Fruit fly (Drosophila melanogaster): ENCODE results near the gene BG642163.

DNA sequence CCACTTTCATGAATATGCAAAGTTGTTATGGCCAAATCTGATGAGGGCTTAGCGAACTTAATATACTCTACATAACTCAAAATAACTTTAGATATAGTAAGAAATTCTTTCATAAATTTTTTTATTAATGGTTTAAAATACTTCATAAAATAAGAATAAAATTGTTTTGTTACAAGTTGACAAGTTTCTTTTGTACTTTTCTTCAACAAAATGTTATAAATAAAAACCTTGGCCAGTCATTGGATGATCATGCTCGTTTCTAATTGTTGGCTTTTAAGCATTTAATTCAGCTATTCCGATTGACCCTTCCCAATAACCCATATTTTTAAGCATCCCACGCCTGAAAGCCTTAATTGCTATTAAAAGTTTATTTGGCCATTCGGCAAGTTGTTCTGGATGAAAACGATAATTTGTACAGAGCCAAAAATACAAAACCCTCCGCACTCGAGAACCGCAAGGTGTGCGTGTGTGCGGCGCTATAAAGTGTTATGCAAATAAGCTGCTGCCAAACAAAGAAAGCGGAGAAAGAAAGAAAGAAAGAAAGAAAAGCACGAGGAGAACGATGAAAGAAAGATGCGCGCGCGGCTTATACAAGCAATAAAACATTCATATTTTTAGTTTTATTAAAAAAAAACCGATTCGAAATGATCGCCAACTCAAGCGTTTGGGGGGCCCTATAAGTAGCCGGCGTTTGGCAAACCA is 9.8 kb downstream of the BG642163 start, which contains the start of gene CG3355:
- no peak for TF ChIP-seq bab1 (GFP tag; optimal IDR thresholded peaks at IDR 0.05)
- no peak for TF ChIP-seq kay (GFP tag; ENCODE audit: borderline replicate concordance)
- no peak for TF ChIP-seq cic (GFP tag; optimal IDR thresholded peaks at IDR 0.05)
- no peak for TF ChIP-seq Mnt (GFP tag; optimal IDR thresholded peaks at IDR 0.05)
